Worm (Caenorhabditis elegans) whole organism, L1 larva: ENCODE results near the gene srh-133.

Experiments
- efl-1 ChIP-seq, 4 experiments: fragments of 150-350 bp; optimal IDR thresholded peaks in 3 of 4; peaks in 1 of 4; 1 replicate in 1 of 4; 2 replicates in 3 of 4; lab custom pipeline; 2014; ENCODE audit warnings: missing biosample characterization in 2 of 4, missing genetic modification characterization in 2 of 4, missing genetic modification reagents in 2 of 4
- fkh-8 ChIP-seq: sonication (generic microtip); optimal IDR thresholded peaks from 2 replicates; lab custom pipeline; 2016; ENCODE audit warnings: mild to moderate bottlenecking, missing genetic modification characterization, missing compliant biosample characterization
- grh-1 ChIP-seq: fragments of 200-800 bp; sonication (Bioruptor generic); IDR thresholded peaks from 2 replicates; pipeline ENCODE4 v1.3.6; 2022; ENCODE audit warnings: missing genetic modification reagents, missing genetic modification characterization, missing compliant biosample characterization
- lin-14 ChIP-seq: fragments of 200-800 bp; sonication (Bioruptor generic); optimal IDR thresholded peaks from 2 replicates; lab custom pipeline; 2018; ENCODE audit warnings: mild to moderate bottlenecking, missing genetic modification characterization, moderate library complexity, missing compliant biosample characterization
- mdl-1 ChIP-seq, 2 experiments: fragments of 150-350 bp; optimal IDR thresholded peaks; 2 replicates each; lab custom pipeline; 2014 to 2017; ENCODE audit warnings: missing biosample characterization in 2 of 2, missing genetic modification characterization in 2 of 2, inconsistent platforms in 1 of 2
- mep-1 ChIP-seq: fragments of 150-350 bp; optimal IDR thresholded peaks from 2 replicates; lab custom pipeline; 2014; ENCODE audit warnings: missing biosample characterization, missing genetic modification characterization
- nhr-237 ChIP-seq: fragments of 150-350 bp; optimal IDR thresholded peaks from 2 replicates; lab custom pipeline; 2014; ENCODE audit warnings: missing biosample characterization, missing genetic modification characterization
- nhr-71 ChIP-seq: sonication (generic microtip); optimal IDR thresholded peaks from 2 replicates; lab custom pipeline; 2016; ENCODE audit warnings: mild to moderate bottlenecking, missing genetic modification characterization, moderate library complexity, missing compliant biosample characterization
- pqm-1 ChIP-seq: sonication (generic microtip); optimal IDR thresholded peaks from 3 replicates; lab custom pipeline; 2017; ENCODE audit warnings: missing biosample characterization, missing genetic modification characterization
- tbx-2 ChIP-seq: sonication (generic microtip); optimal IDR thresholded peaks from 2 replicates; lab custom pipeline; 2016; ENCODE audit warnings: missing genetic modification characterization, missing compliant biosample characterization
- zag-1 ChIP-seq: fragments of 150-350 bp; optimal IDR thresholded peaks from 2 replicates; lab custom pipeline; 2014; ENCODE audit warnings: missing biosample characterization, missing genetic modification characterization

The srh-133 gene

DNA sequence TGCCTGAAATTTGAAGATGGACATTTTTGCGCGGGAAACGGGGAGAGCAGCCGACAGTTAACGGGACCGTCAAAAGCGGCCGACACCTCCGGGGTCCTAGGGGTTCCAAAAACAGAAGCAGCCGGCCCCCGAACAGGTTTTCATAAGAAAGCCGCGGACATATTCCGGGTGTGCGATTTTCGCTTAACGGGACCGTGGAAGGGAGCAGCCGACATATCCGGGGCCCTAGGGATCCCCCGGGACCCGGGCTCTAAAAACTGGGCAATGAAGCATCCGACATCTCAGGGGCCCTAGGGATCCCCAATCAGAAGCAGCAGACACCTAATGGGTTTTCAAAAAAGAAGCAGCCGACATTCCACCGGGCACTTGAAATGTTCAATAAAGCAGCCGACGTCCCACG is 51.5 kb downstream of the srh-133 start:
- no peak for TF ChIP-seq mep-1 (tag; lab: Kevin White, UChicago)
- no peak for TF ChIP-seq efl-1 (optimal IDR thresholded peaks at IDR 0.05; lab: Kevin White, UChicago)
- no peak for TF ChIP-seq efl-1 (GFP tag; optimal IDR thresholded peaks at IDR 0.05 in 1 of 2; lab: Kevin White, UChicago)
- TF ChIP-seq lin-14 (GFP tag; lab: Kevin White, UChicago) = no peak
- no peak for TF ChIP-seq nhr-237 (tag; lab: Kevin White, UChicago)
- no peak for TF ChIP-seq grh-1 (GFP tag; lab: Robert Waterston, UW)
- no peak for TF ChIP-seq tbx-2 (tag; lab: Kevin White, UChicago)
- TF ChIP-seq pqm-1 = no peak
- no peak for TF ChIP-seq nhr-71 (tag; lab: Kevin White, UChicago)
- TF ChIP-seq zag-1 (tag; lab: Kevin White, UChicago) = no peak
- TF ChIP-seq mdl-1 (tag; optimal IDR thresholded peaks at IDR 0.05; lab: Kevin White, UChicago) = no peak
- TF ChIP-seq fkh-8 (tag; lab: Kevin White, UChicago) = no peak
